Fruit fly (Drosophila melanogaster) whole organism, embryonic: ENCODE measurements around the gene CSN1b.

Experiments used
- CG11723 ChIP-seq: fragments of 200-800 bp; sonication (Bioruptor generic); optimal IDR thresholded peaks from 2 replicates; lab custom pipeline; 2017; ENCODE audit warnings: missing biosample characterization, mild to moderate bottlenecking, missing genetic modification characterization
- CG12155 ChIP-seq: fragments of 200-800 bp; sonication (Bioruptor generic); optimal IDR thresholded peaks from 3 replicates; lab custom pipeline; 2016; ENCODE audit warnings: missing biosample characterization, missing genetic modification characterization
- CG12769 ChIP-seq: fragments of 200-800 bp; sonication (Bioruptor generic); optimal IDR thresholded peaks from 2 replicates; lab custom pipeline; 2019; ENCODE audit warnings: missing biosample characterization, mild to moderate bottlenecking, missing genetic modification characterization, moderate library complexity
- CG12942 ChIP-seq: fragments of 200-800 bp; sonication (Bioruptor generic); optimal IDR thresholded peaks from 3 replicates; lab custom pipeline; 2016; ENCODE audit warnings: missing biosample characterization, missing genetic modification characterization
- CG15269 ChIP-seq: fragments of 200-800 bp; sonication (Bioruptor generic); optimal IDR thresholded peaks from 2 replicates; lab custom pipeline; 2018; ENCODE audit warnings: missing biosample characterization, mild to moderate bottlenecking, missing genetic modification characterization, moderate library complexity
- CG1832 ChIP-seq: fragments of 200-800 bp; sonication (Bioruptor generic); optimal IDR thresholded peaks from 2 replicates; lab custom pipeline; 2017; ENCODE audit warnings: missing biosample characterization, mild to moderate bottlenecking, missing genetic modification characterization, inconsistent platforms
- CG18619 ChIP-seq: fragments of 200-800 bp; sonication (Bioruptor generic); optimal IDR thresholded peaks from 3 replicates; lab custom pipeline; 2017; ENCODE audit warnings: missing biosample characterization, mild to moderate bottlenecking, missing genetic modification characterization
- CG2120 ChIP-seq: fragments of 200-800 bp; sonication (Bioruptor generic); optimal IDR thresholded peaks from 3 replicates; lab custom pipeline; 2016; ENCODE audit warnings: missing biosample characterization, missing genetic modification characterization
- CG2678 ChIP-seq: fragments of 200-800 bp; sonication (Bioruptor generic); optimal IDR thresholded peaks from 3 replicates; lab custom pipeline; 2019; ENCODE audit warnings: missing biosample characterization, mild to moderate bottlenecking, missing genetic modification characterization, moderate library complexity
- CG34376 ChIP-seq: fragments of 200-800 bp; sonication (Bioruptor generic); optimal IDR thresholded peaks from 2 replicates; lab custom pipeline; 2018; ENCODE audit warnings: missing biosample characterization, mild to moderate bottlenecking, missing genetic modification characterization
- CG7786 ChIP-seq: fragments of 200-800 bp; sonication (Bioruptor generic); optimal IDR thresholded peaks from 2 replicates; lab custom pipeline; 2016; ENCODE audit warnings: missing biosample characterization, missing genetic modification characterization
- CG7987 ChIP-seq: fragments of 200-800 bp; sonication (Bioruptor generic); optimal IDR thresholded peaks from 2 replicates; lab custom pipeline; 2018; ENCODE audit warnings: missing biosample characterization, mild to moderate bottlenecking, missing genetic modification characterization, moderate library complexity
- CG8359 ChIP-seq: fragments of 200-800 bp; sonication (Bioruptor generic); optimal IDR thresholded peaks from 2 replicates; lab custom pipeline; 2017; ENCODE audit warnings: missing biosample characterization, mild to moderate bottlenecking, missing genetic modification characterization, borderline replicate concordance
- CG9876 ChIP-seq: fragments of 200-800 bp; sonication (Bioruptor generic); optimal IDR thresholded peaks from 2 replicates; lab custom pipeline; 2016; ENCODE audit warnings: missing biosample characterization, missing genetic modification characterization
- Camta ChIP-seq: fragments of 200-800 bp; sonication (Bioruptor generic); optimal IDR thresholded peaks from 2 replicates; lab custom pipeline; 2016; ENCODE audit warnings: missing biosample characterization, missing genetic modification characterization
- Dad ChIP-seq: fragments of 200-800 bp; sonication (Bioruptor generic); optimal IDR thresholded peaks from 3 replicates; lab custom pipeline; 2016; ENCODE audit warnings: missing biosample characterization, missing genetic modification characterization
- Fer1 ChIP-seq: fragments of 200-800 bp; sonication (Bioruptor generic); optimal IDR thresholded peaks from 2 replicates; lab custom pipeline; 2017; ENCODE audit warnings: missing biosample characterization, mild to moderate bottlenecking, missing genetic modification characterization
- Fer3 ChIP-seq: fragments of 200-800 bp; sonication (Bioruptor generic); optimal IDR thresholded peaks from 2 replicates; lab custom pipeline; 2018; ENCODE audit warnings: missing biosample characterization, mild to moderate bottlenecking, missing genetic modification characterization, moderate library complexity
- Hey ChIP-seq: fragments of 200-800 bp; sonication (Bioruptor generic); optimal IDR thresholded peaks from 3 replicates; lab custom pipeline; 2018; ENCODE audit warnings: missing biosample characterization, mild to moderate bottlenecking, missing genetic modification characterization
- Hr51 ChIP-seq, 2 experiments: fragments of 200-800 bp; sonication (Bioruptor generic); optimal IDR thresholded peaks; 2 replicates in 1 of 2; 3 replicates in 1 of 2; lab custom pipeline; 2016 to 2018; ENCODE audit warnings: missing biosample characterization in 2 of 2, missing genetic modification characterization in 2 of 2, mild to moderate bottlenecking in 1 of 2, moderate library complexity in 1 of 2
- MESR4 ChIP-seq: fragments of 200-800 bp; sonication (Bioruptor generic); optimal IDR thresholded peaks from 2 replicates; lab custom pipeline; 2018; ENCODE audit warnings: missing biosample characterization, mild to moderate bottlenecking, missing genetic modification characterization, moderate library complexity
- Mad ChIP-seq: fragments of 200-800 bp; sonication (Bioruptor generic); optimal IDR thresholded peaks from 2 replicates; lab custom pipeline; 2016; ENCODE audit warnings: missing biosample characterization, missing genetic modification characterization
- PHDP ChIP-seq: fragments of 200-800 bp; sonication (Bioruptor generic); optimal IDR thresholded peaks from 3 replicates; lab custom pipeline; 2018; ENCODE audit warnings: missing biosample characterization, mild to moderate bottlenecking, missing genetic modification characterization, moderate library complexity
- Poxn ChIP-seq: fragments of 200-800 bp; sonication (Bioruptor generic); IDR thresholded peaks from 2 replicates; pipeline ENCODE4 v1.3.6; 2022; ENCODE audit warnings: missing biosample characterization, missing genetic modification characterization
- Side ChIP-seq: fragments of 200-800 bp; sonication (Bioruptor generic); optimal IDR thresholded peaks from 2 replicates; lab custom pipeline; 2016; ENCODE audit warnings: missing biosample characterization, missing genetic modification characterization
- Sox102F ChIP-seq: fragments of 200-800 bp; sonication (Bioruptor generic); optimal IDR thresholded peaks from 2 replicates; lab custom pipeline; 2018; ENCODE audit warnings: missing biosample characterization, mild to moderate bottlenecking, missing genetic modification characterization, moderate library complexity
- Spps ChIP-seq: fragments of 200-800 bp; sonication (Bioruptor generic); optimal IDR thresholded peaks from 2 replicates; lab custom pipeline; 2018; ENCODE audit warnings: missing biosample characterization, mild to moderate bottlenecking, missing genetic modification characterization
- Sry-β ChIP-seq: fragments of 200-800 bp; sonication (Bioruptor generic); optimal IDR thresholded peaks from 2 replicates; lab custom pipeline; 2018; ENCODE audit warnings: missing biosample characterization, mild to moderate bottlenecking, missing genetic modification characterization, moderate library complexity
- Ssrp ChIP-seq: fragments of 200-800 bp; sonication (Bioruptor generic); optimal IDR thresholded peaks from 2 replicates; lab custom pipeline; 2018; ENCODE audit warnings: missing biosample characterization, mild to moderate bottlenecking, missing genetic modification characterization, moderate library complexity
- Stat92E ChIP-seq, 3 experiments: fragments of >200 bp in 2 of 3; fragments of 200-800 bp in 1 of 3; sonication (Bioruptor generic) in 1 of 3; optimal IDR thresholded peaks; 2 replicates each; lab custom pipeline; 2017 to 2019; ENCODE audit warnings: missing biosample characterization in 3 of 3, missing genetic modification characterization in 3 of 3, mild to moderate bottlenecking in 1 of 3, moderate library complexity in 1 of 3
- YL-1 ChIP-seq: fragments of 200-800 bp; sonication (Bioruptor generic); optimal IDR thresholded peaks from 3 replicates; lab custom pipeline; 2017; ENCODE audit warnings: missing biosample characterization, mild to moderate bottlenecking, missing genetic modification characterization
- ato ChIP-seq: fragments of 200-800 bp; sonication (Bioruptor generic); IDR thresholded peaks from 2 replicates; pipeline ENCODE4 v1.3.6; 2022; ENCODE audit warnings: missing biosample characterization, missing genetic modification characterization; ENCODE audit not compliant: partially characterized antibody
- bowl ChIP-seq: fragments of 200-800 bp; sonication (Bioruptor generic); IDR thresholded peaks from 2 replicates; pipeline ENCODE4 v1.3.6; 2022; ENCODE audit warnings: missing biosample characterization, missing genetic modification characterization
- btn ChIP-seq: fragments of 200-800 bp; sonication (Bioruptor generic); optimal IDR thresholded peaks from 2 replicates; lab custom pipeline; 2016; ENCODE audit warnings: missing biosample characterization, missing genetic modification characterization
- chm ChIP-seq: fragments of 200-800 bp; sonication (Bioruptor generic); IDR thresholded peaks from 2 replicates; pipeline ENCODE4 v1.3.6; 2022; ENCODE audit warnings: missing biosample characterization, missing genetic modification characterization
- croc ChIP-seq: fragments of 200-800 bp; sonication (Bioruptor generic); conservative IDR thresholded peaks from 3 replicates; pipeline ENCODE4 v1.3.6; 2022; ENCODE audit warnings: missing biosample characterization, missing genetic modification characterization
- cwo ChIP-seq: fragments of 200-800 bp; sonication (Bioruptor generic); optimal IDR thresholded peaks from 3 replicates; lab custom pipeline; 2017; ENCODE audit warnings: missing biosample characterization, missing genetic modification characterization, mild to moderate bottlenecking, moderate library complexity, missing genetic modification reagents
- dan ChIP-seq: fragments of 200-800 bp; sonication (Bioruptor generic); IDR thresholded peaks from 2 replicates; pipeline ENCODE4 v1.3.6; 2022; ENCODE audit warnings: missing biosample characterization, missing genetic modification characterization
- danr ChIP-seq: fragments of 200-800 bp; sonication (Bioruptor generic); IDR thresholded peaks from 2 replicates; pipeline ENCODE4 v1.3.6; 2022; ENCODE audit warnings: missing biosample characterization, missing genetic modification characterization
- fu2 ChIP-seq: fragments of 200-800 bp; sonication (Bioruptor generic); optimal IDR thresholded peaks from 2 replicates; lab custom pipeline; 2016; ENCODE audit warnings: missing biosample characterization, missing genetic modification characterization
- gem ChIP-seq: fragments of 200-800 bp; sonication (Bioruptor generic); optimal IDR thresholded peaks from 2 replicates; lab custom pipeline; 2019; ENCODE audit warnings: missing biosample characterization, mild to moderate bottlenecking, missing genetic modification characterization, moderate library complexity
- hb ChIP-seq: fragments of 200-800 bp; sonication (Bioruptor generic); IDR thresholded peaks from 3 replicates; pipeline ENCODE4 v1.3.6; 2022; ENCODE audit warnings: missing biosample characterization, missing genetic modification characterization; ENCODE audit not compliant: partially characterized antibody
- jigr1 ChIP-seq: fragments of 200-800 bp; sonication (Bioruptor generic); IDR thresholded peaks from 3 replicates; pipeline ENCODE4 v1.3.6; 2022; ENCODE audit warnings: missing biosample characterization, missing genetic modification characterization
- lov ChIP-seq, 2 experiments: fragments of 200-800 bp in 1 of 2; fragments of >200 bp in 1 of 2; sonication (Bioruptor generic) in 1 of 2; IDR thresholded peaks in 1 of 2; optimal IDR thresholded peaks in 1 of 2; 2 replicates in 1 of 2; 3 replicates in 1 of 2; pipeline versions ENCODE4 v1.3.6 to Lab custom; 2017 to 2022; ENCODE audit warnings: missing biosample characterization in 1 of 2, missing genetic modification characterization in 1 of 2
- phol ChIP-seq: fragments of 200-800 bp; sonication (Bioruptor generic); optimal IDR thresholded peaks from 3 replicates; lab custom pipeline; 2018; ENCODE audit warnings: missing biosample characterization, mild to moderate bottlenecking, missing genetic modification characterization, moderate library complexity
- prd ChIP-seq, 3 experiments: fragments of >200 bp in 2 of 3; fragments of 200-800 bp in 1 of 3; sonication (Bioruptor generic) in 1 of 3; optimal IDR thresholded peaks in 2 of 3; IDR thresholded peaks in 1 of 3; 2 replicates in 2 of 3; 3 replicates in 1 of 3; pipeline versions ENCODE4 v1.3.6 to Lab custom; 2017 to 2022; ENCODE audit warnings: missing biosample characterization in 1 of 3, missing genetic modification characterization in 1 of 3
- tna ChIP-seq: fragments of 200-800 bp; sonication (Bioruptor generic); IDR thresholded peaks from 2 replicates; pipeline ENCODE4 v1.3.6; 2022; ENCODE audit warnings: missing biosample characterization, missing genetic modification characterization; ENCODE audit not compliant: partially characterized antibody
- trem ChIP-seq: fragments of 200-800 bp; optimal IDR thresholded peaks from 3 replicates; lab custom pipeline; 2019; ENCODE audit warnings: missing biosample characterization, mild to moderate bottlenecking, missing genetic modification characterization, moderate library complexity
- zf30C ChIP-seq: fragments of 200-800 bp; sonication (Bioruptor generic); optimal IDR thresholded peaks from 3 replicates; lab custom pipeline; 2018; ENCODE audit warnings: missing biosample characterization, mild to moderate bottlenecking, missing genetic modification characterization

The CSN1b gene

dm6 chr3L:18898086-18898470 is 6.7 kb downstream of the CSN1b start, which contains the start of gene CG3902 (continued):
- TF ChIP-seq croc (GFP tag; lab: Robert Waterston, UW) (no peak), CG1832 (GFP tag; lab: Kevin White, UChicago) (no peak), gem (no peak), Poxn (GFP tag; lab: Robert Waterston, UW) (no peak), CG18619 (no peak), Fer1 (peak; percentile 61), YL-1 (GFP tag; lab: Kevin White, UChicago) (peak; percentile 9), jigr1 (no peak), Ssrp (tag; lab: Kevin White, UChicago) (no peak), MESR4 (GFP tag; lab: Kevin White, UChicago) (peak; percentile 42), cwo (GFP tag; lab: Kevin White, UChicago) (peak; percentile 76), Hey (no peak), Camta (GFP tag; lab: Kevin White, UChicago) (no peak), CG2678 (tag; lab: Kevin White, UChicago) (peak; percentile 28), CG12769 (tag; lab: Kevin White, UChicago) (peak; percentile 82), Sox102F (GFP tag; lab: Kevin White, UChicago) (no peak), CG12155 (no peak), lov (optimal IDR thresholded peaks at IDR 0.05; lab: Kevin White, UChicago) (no peak), lov (GFP tag; IDR thresholded peaks at IDR 0.05; lab: Robert Waterston, UW) (peak; percentile 71; the same call in 2 of the 3 replicates), chm (GFP tag; lab: Robert Waterston, UW) (peak; percentile 75), ato (GFP tag; lab: Robert Waterston, UW) (0 out of 2 replicates have a peak, but pooled peaks have one; percentile 41), zf30C (GFP tag; lab: Kevin White, UChicago) (no peak), PHDP (peak; percentile 39), CG7987 (GFP tag; lab: Kevin White, UChicago) (no peak), CG2120 (GFP tag; lab: Kevin White, UChicago) (peak; percentile 3), dan (GFP tag; lab: Robert Waterston, UW) (no peak), Stat92E (GFP tag; optimal IDR thresholded peaks at IDR 0.05; lab: Kevin White, UChicago) (peak in 1 of 3 experiments; percentile 23), trem (tag; lab: Kevin White, UChicago) (no peak), danr (GFP tag; lab: Robert Waterston, UW) (no peak), CG12942 (GFP tag; lab: Kevin White, UChicago) (no peak), Sry-β (GFP tag; lab: Kevin White, UChicago) (no peak), Hr51 (GFP tag; optimal IDR thresholded peaks at IDR 0.05; lab: Kevin White, UChicago) (peak in 1 of 2 experiments; percentile 2), CG9876 (no peak), CG7786 (GFP tag; lab: Kevin White, UChicago) (no peak), Spps (tag; lab: Kevin White, UChicago) (no peak), Dad (GFP tag; lab: Kevin White, UChicago) (peak; percentile 12), btn (GFP tag; lab: Kevin White, UChicago) (no peak), bowl (GFP tag; lab: Robert Waterston, UW) (no peak), Side (GFP tag; lab: Kevin White, UChicago) (no peak), CG8359 (GFP tag; lab: Kevin White, UChicago) (no peak), fu2 (no peak), prd (optimal IDR thresholded peaks at IDR 0.05; lab: Kevin White, UChicago) (no peak), prd (GFP tag; IDR thresholded peaks at IDR 0.05; lab: Robert Waterston, UW) (no peak), CG34376 (GFP tag; lab: Kevin White, UChicago) (peak; percentile 72), CG11723 (GFP tag; lab: Kevin White, UChicago) (no peak), CG15269 (peak; percentile 25), Mad (no peak), Fer3 (tag; lab: Kevin White, UChicago) (peak; percentile 20), hb (GFP tag; lab: Robert Waterston, UW) (no peak), phol (tag; lab: Kevin White, UChicago) (no peak), tna (GFP tag; lab: Robert Waterston, UW) (no peak; the same call in 1 of the 2 replicates)
